Worm (Caenorhabditis elegans) whole organism, late embryonic: ENCODE data around the gene ostb-1.

ENCODE experiments used
- C08G9.2 ChIP-seq: sonication (generic microtip); optimal IDR thresholded peaks from 2 replicates; lab custom pipeline; 2016; ENCODE audit warnings: mild to moderate bottlenecking, missing genetic modification characterization, moderate library complexity, missing compliant biosample characterization
- K02D7.2 ChIP-seq: sonication (generic microtip); optimal IDR thresholded peaks from 2 replicates; lab custom pipeline; 2017; ENCODE audit warnings: mild to moderate bottlenecking, missing genetic modification characterization, missing compliant biosample characterization
- Y22D7AL.16 ChIP-seq: sonication (generic microtip); optimal IDR thresholded peaks from 2 replicates; lab custom pipeline; 2016; ENCODE audit warnings: missing genetic modification characterization, missing compliant biosample characterization
- ceh-18 ChIP-seq: sonication (generic microtip); optimal IDR thresholded peaks from 2 replicates; lab custom pipeline; 2016; ENCODE audit warnings: missing genetic modification characterization, missing compliant biosample characterization
- ceh-19 ChIP-seq: fragments of 200-800 bp; sonication (Bioruptor generic); optimal IDR thresholded peaks from 2 replicates; lab custom pipeline; 2018; ENCODE audit warnings: mild to moderate bottlenecking, missing genetic modification characterization, missing compliant biosample characterization
- ceh-2 ChIP-seq: sonication (generic microtip); optimal IDR thresholded peaks from 2 replicates; lab custom pipeline; 2016; ENCODE audit warnings: missing genotype, missing genetic modification characterization, missing compliant biosample characterization
- ceh-22 ChIP-seq: sonication (generic microtip); optimal IDR thresholded peaks from 2 replicates; lab custom pipeline; 2017; ENCODE audit warnings: missing biosample characterization, missing genetic modification characterization
- ceh-24 ChIP-seq: sonication (generic microtip); optimal IDR thresholded peaks from 2 replicates; lab custom pipeline; 2016; ENCODE audit warnings: mild to moderate bottlenecking, missing genetic modification characterization, missing compliant biosample characterization
- ceh-30 ChIP-seq: fragments of 150-350 bp; optimal IDR thresholded peaks from 2 replicates; lab custom pipeline; 2014; ENCODE audit warnings: missing biosample characterization, missing genetic modification characterization
- ceh-31 ChIP-seq: sonication (generic microtip); optimal IDR thresholded peaks from 2 replicates; lab custom pipeline; 2016; ENCODE audit warnings: missing genetic modification characterization, missing compliant biosample characterization
- ceh-45 ChIP-seq: fragments of 200-800 bp; sonication (Bioruptor generic); IDR thresholded peaks from 2 replicates; pipeline ENCODE4 v1.3.6; 2022; ENCODE audit warnings: missing genetic modification reagents, missing genetic modification characterization, missing compliant biosample characterization
- ceh-48 ChIP-seq: sonication (generic microtip); optimal IDR thresholded peaks from 2 replicates; lab custom pipeline; 2016; ENCODE audit warnings: missing genetic modification characterization, inconsistent platforms, missing compliant biosample characterization
- ceh-9 ChIP-seq: sonication (generic microtip); optimal IDR thresholded peaks from 2 replicates; lab custom pipeline; 2016; ENCODE audit warnings: mild to moderate bottlenecking, missing genetic modification characterization, inconsistent platforms, missing compliant biosample characterization
- dmd-4 ChIP-seq: sonication (generic microtip); optimal IDR thresholded peaks from 2 replicates; lab custom pipeline; 2016; ENCODE audit warnings: borderline replicate concordance, missing genetic modification characterization, missing compliant biosample characterization
- dve-1 ChIP-seq: sonication (generic microtip); optimal IDR thresholded peaks from 2 replicates; lab custom pipeline; 2017; ENCODE audit warnings: antibody characterized with exemption, mild to moderate bottlenecking, missing genetic modification characterization, missing compliant biosample characterization
- elt-2 ChIP-seq: sonication (generic microtip); optimal IDR thresholded peaks from 2 replicates; lab custom pipeline; 2016; ENCODE audit warnings: missing genetic modification reagents, missing genetic modification characterization, missing compliant biosample characterization
- elt-4 ChIP-seq: sonication (generic microtip); optimal IDR thresholded peaks from 2 replicates; lab custom pipeline; 2016; ENCODE audit warnings: missing genetic modification characterization, missing compliant biosample characterization
- ets-4 ChIP-seq: sonication (generic microtip); optimal IDR thresholded peaks from 2 replicates; lab custom pipeline; 2016; ENCODE audit warnings: missing genetic modification characterization, missing compliant biosample characterization
- fkh-10 ChIP-seq: fragments of 150-350 bp; optimal IDR thresholded peaks from 2 replicates; lab custom pipeline; 2014; ENCODE audit warnings: missing biosample characterization, missing genetic modification reagents, missing genetic modification characterization
- fkh-6 ChIP-seq: sonication (generic microtip); optimal IDR thresholded peaks from 2 replicates; lab custom pipeline; 2016; ENCODE audit warnings: missing genetic modification characterization, missing compliant biosample characterization
- gmeb-2 ChIP-seq: sonication (generic microtip); optimal IDR thresholded peaks from 2 replicates; lab custom pipeline; 2016; ENCODE audit warnings: missing genetic modification characterization, inconsistent platforms, missing compliant biosample characterization
- hlh-6 ChIP-seq: sonication (generic microtip); optimal IDR thresholded peaks from 2 replicates; lab custom pipeline; 2016; ENCODE audit warnings: missing genotype, missing genetic modification characterization, missing compliant biosample characterization
- lim-6 ChIP-seq: sonication (generic microtip); optimal IDR thresholded peaks from 2 replicates; lab custom pipeline; 2016; ENCODE audit warnings: missing genetic modification characterization, missing compliant biosample characterization
- lin-11 ChIP-seq: fragments of 200-800 bp; sonication (Bioruptor generic); optimal IDR thresholded peaks from 2 replicates; lab custom pipeline; 2018; ENCODE audit warnings: mild to moderate bottlenecking, missing genetic modification characterization, missing compliant biosample characterization
- nfya-1 ChIP-seq: sonication (generic microtip); optimal IDR thresholded peaks from 2 replicates; lab custom pipeline; 2017; ENCODE audit warnings: missing genetic modification characterization, mild to moderate bottlenecking, missing compliant biosample characterization, antibody characterized with exemption, moderate library complexity
- pag-3 ChIP-seq: sonication (generic microtip); optimal IDR thresholded peaks from 2 replicates; lab custom pipeline; 2016; ENCODE audit warnings: missing compliant biosample characterization, missing genetic modification characterization, borderline replicate concordance
- pat-9 ChIP-seq: fragments of 200-800 bp; sonication (Bioruptor generic); optimal IDR thresholded peaks from 2 replicates; lab custom pipeline; 2018; ENCODE audit warnings: mild to moderate bottlenecking, missing genetic modification characterization, moderate library complexity, missing compliant biosample characterization
- pha-2 ChIP-seq: sonication (generic microtip); optimal IDR thresholded peaks from 2 replicates; lab custom pipeline; 2017; ENCODE audit warnings: mild to moderate bottlenecking, missing genetic modification characterization, missing compliant biosample characterization
- sdc-2 ChIP-seq: sonication (generic microtip); optimal IDR thresholded peaks from 2 replicates; lab custom pipeline; 2016; ENCODE audit warnings: missing genotype, missing genetic modification characterization, missing compliant biosample characterization
- sox-4 ChIP-seq: sonication (generic microtip); optimal IDR thresholded peaks from 2 replicates; lab custom pipeline; 2017; ENCODE audit warnings: mild to moderate bottlenecking, missing genetic modification characterization, inconsistent platforms, missing compliant biosample characterization
- tbx-7 ChIP-seq: sonication (generic microtip); optimal IDR thresholded peaks from 2 replicates; lab custom pipeline; 2016; ENCODE audit warnings: missing genotype, missing genetic modification characterization, missing compliant biosample characterization
- ttx-3 ChIP-seq: sonication (generic microtip); optimal IDR thresholded peaks from 2 replicates; lab custom pipeline; 2016; ENCODE audit warnings: missing genetic modification reagents, missing genetic modification characterization, missing compliant biosample characterization
- unc-3 ChIP-seq, 2 experiments: fragments of 200-800 bp in 1 of 2; sonication (Bioruptor generic) in 1 of 2; sonication (generic microtip) in 1 of 2; conservative IDR thresholded peaks in 1 of 2; optimal IDR thresholded peaks in 1 of 2; 2 replicates each; pipeline versions ENCODE4 v1.3.6 to Lab custom; 2016 to 2022; ENCODE audit warnings: missing compliant biosample characterization in 2 of 2, missing genetic modification characterization in 2 of 2, missing genetic modification reagents in 1 of 2
- unc-42 ChIP-seq: sonication (generic microtip); optimal IDR thresholded peaks from 2 replicates; lab custom pipeline; 2016; ENCODE audit warnings: missing genotype, missing genetic modification characterization, missing compliant biosample characterization
- unc-55 ChIP-seq: sonication (generic microtip); optimal IDR thresholded peaks from 2 replicates; lab custom pipeline; 2017; ENCODE audit warnings: missing biosample characterization, missing genetic modification reagents, missing genetic modification characterization
- unc-86 ChIP-seq: sonication (generic microtip); optimal IDR thresholded peaks from 2 replicates; lab custom pipeline; 2016; ENCODE audit warnings: missing genetic modification characterization, missing compliant biosample characterization
- ztf-16 ChIP-seq: sonication (generic microtip); optimal IDR thresholded peaks from 2 replicates; lab custom pipeline; 2017; ENCODE audit warnings: missing genetic modification characterization, missing compliant biosample characterization

The ostb-1 gene

DNA sequence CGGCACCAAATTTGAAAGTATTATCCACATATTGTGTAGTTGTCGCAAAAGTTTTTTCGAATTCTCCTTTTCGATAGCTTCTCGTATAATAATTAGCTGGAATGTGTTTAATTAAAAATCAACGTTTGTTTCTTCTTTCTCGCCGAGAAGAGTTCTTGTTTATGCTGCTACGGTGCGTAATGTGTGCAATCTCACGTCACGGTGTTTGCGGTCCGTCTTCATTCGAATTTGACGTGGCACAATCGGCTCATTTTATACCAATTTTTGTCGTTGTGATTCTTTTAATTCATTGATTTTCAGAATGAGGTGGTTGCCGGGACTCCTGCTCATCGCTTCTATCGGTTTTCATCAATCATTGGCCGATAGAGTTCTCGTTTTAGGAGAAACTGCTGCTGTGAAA lies at the start of gene ostb-1:
ostb-1 (plus strand) TSS at position 301 of the 400 bp plus-strand sequence.
- TF ChIP-seq dve-1 (tag; lab: Kevin White, UChicago): no peak
- TF ChIP-seq sdc-2 (tag; lab: Kevin White, UChicago): no peak
- no peak for TF ChIP-seq dmd-4
- TF ChIP-seq ceh-9: no peak
- TF ChIP-seq nfya-1 (tag; lab: Kevin White, UChicago): peak; percentile 12
- no peak for TF ChIP-seq ceh-2
- peak; percentile 15 for TF ChIP-seq elt-2 (tag; lab: Kevin White, UChicago)

DNA sequence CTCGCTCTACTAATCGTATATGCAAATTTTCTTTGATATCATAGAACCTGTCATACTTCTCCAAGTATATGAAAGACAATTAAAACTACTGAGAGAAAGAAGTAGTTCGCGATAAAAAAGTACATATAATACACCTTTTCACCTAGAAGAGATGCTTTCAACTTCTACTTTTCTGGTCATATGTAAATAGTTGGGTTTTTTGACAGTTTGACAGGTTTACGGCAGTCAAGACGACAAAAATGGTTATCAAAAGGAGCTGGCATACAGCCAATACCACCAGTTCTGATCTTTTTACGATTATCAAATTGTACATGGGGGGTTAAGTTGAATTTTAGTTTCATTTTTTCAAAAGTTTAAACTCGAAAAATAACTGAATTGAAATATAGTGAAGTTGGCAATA lies 49.4 kb upstream of the ostb-1 start:
- TF ChIP-seq tbx-7 (no peak), fkh-6 (no peak), ceh-30 (no peak), unc-55 (GFP tag; lab: Kevin White, UChicago) (no peak), ceh-2 (no peak), pat-9 (no peak), gmeb-2 (no peak), dmd-4 (no peak), ceh-24 (tag; lab: Kevin White, UChicago) (no peak), pha-2 (no peak), lim-6 (tag; lab: Kevin White, UChicago) (no peak), unc-86 (no peak), fkh-10 (GFP tag; lab: Kevin White, UChicago) (no peak), hlh-6 (tag; lab: Kevin White, UChicago) (no peak), ceh-9 (no peak), sdc-2 (tag; lab: Kevin White, UChicago) (no peak), Y22D7AL.16 (no peak)
- TF ChIP-seq, all 69 proteins: peak for 0

DNA sequence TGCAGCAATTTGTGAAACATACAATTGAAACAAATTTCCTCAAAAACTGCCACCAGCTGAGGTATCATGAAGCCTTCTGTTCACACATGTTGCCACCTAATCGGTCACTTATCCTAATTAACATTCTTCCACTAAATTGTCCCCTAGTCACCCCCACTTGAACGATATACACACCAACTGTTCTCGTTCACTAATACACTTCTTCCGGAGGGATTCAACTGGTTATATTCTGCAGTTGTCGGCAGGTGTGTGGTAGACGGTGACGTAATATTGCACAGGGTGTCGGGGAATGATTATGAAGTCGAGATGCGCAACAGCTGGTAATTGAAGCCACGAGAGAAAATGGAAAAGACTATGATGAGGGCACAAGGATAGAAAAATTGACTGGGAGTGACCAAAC lies 48.9 kb upstream of the ostb-1 start:
- TF ChIP-seq ceh-31 (peak; percentile 23), unc-86 (no peak), unc-55 (GFP tag; lab: Kevin White, UChicago) (peak; percentile 15), ceh-22 (no peak)

DNA sequence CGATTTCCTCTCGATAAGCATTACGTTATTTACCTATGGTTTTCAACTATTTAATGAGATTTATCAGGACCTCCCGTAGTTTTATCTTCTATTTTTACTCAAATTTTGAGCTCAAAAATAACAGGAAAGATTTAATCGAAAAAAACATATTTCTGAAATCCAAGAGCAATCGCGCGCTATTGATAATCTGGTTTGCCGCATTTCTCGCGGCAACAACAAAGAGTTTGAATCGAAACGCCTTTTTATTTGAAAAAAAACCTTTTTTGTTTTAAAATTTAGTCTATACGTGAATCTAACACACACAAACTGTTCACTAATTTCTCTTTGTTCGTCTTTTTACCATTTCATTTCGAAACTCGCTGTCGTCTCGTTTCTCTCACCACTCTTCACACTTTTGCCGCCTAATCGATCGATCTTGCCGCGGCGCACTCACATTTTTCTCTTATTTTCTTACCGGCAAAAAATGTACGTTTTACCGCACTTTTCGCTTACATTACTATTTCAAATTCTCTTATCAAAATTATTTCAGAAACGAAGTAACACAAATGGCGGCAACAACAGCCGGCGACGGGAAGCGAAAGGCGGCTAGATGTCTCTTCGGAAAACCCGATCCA lies 48.0 kb upstream of the ostb-1 start, which contains the start of gene cki-2:
cki-2 (plus strand) TSS at position 337 of the 614 bp plus-strand sequence.
- TF ChIP-seq Y22D7AL.16 (no peak), nfya-1 (tag; lab: Kevin White, UChicago) (no peak), ets-4 (tag; lab: Kevin White, UChicago) (no peak), unc-42 (tag; lab: Kevin White, UChicago) (peak; percentile 38), ceh-45 (GFP tag; lab: Robert Waterston, UW) (no peak), lin-11 (no peak), dmd-4 (no peak)

DNA sequence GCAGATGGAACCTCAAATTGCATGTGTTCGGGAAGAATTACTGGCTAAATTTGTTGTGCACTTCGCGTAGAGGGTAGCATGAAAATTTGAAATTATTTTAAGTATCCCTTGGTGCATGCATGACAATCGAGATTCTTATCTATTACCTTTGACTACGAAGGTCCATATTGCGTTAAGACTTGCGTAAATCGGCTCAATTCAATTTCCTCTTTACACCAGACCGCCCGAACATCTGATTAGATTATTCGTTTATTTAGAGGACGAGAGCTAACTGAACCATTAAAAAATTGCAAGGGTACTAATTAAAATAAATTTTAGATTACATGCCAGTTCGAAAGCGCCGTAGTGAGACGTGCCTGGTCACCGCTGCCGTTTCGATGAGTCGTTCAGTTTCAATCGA lies 46.7 kb upstream of the ostb-1 start:
- TF ChIP-seq pha-2: no peak
- peak; percentile 68 for TF ChIP-seq unc-42 (tag; lab: Kevin White, UChicago)
- TF ChIP-seq gmeb-2: no peak
- peak; percentile 19 for TF ChIP-seq elt-2 (tag; lab: Kevin White, UChicago)
- TF ChIP-seq Y22D7AL.16: no peak
- TF ChIP-seq ztf-16 (tag; lab: Kevin White, UChicago): no peak

DNA sequence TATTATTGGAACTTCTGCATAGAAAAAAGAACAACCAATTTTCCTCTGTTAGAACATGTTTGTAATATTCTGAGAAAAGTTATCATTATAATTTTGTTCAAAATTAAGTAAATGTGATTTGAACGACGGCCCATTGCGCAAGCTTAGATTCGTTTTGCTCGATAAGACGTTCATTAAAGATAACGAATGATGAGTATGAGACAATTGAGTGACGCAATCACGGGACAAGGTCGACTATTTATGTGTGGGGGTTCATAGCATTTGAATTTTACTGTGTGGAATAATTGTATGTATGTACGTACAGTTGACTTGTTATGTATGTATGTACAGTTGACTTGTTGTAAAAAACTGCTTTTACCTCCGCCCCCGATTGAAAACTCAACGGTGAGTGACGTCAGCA lies 44.9 kb upstream of the ostb-1 start:
- TF ChIP-seq elt-2 (tag; lab: Kevin White, UChicago): peak; percentile 91
- no peak for TF ChIP-seq elt-4

DNA sequence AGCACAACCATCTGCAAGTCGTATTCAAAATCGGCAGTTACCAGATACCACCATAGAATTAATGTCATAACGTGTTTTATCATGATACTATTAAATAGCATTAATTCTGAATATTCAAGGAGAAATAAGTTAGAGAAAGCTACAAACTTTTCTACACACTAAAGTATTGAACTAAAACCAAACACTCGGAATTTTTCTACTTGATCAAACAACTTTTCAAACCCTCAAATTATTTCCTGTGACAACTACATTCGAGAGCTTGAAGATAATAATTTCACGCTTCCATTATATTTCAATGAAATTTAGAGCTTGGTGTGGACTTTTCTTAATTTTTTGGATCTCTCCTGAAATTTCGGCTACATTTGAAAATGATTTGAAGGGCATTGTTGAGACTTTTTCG lies 41.9 kb upstream of the ostb-1 start, which contains the start of gene irld-47:
irld-47 (minus strand) TSS at position 101 of the 400 bp plus-strand sequence.
- no peak for TF ChIP-seq lin-11
- no peak for TF ChIP-seq ceh-18 (tag; lab: Kevin White, UChicago)
- TF ChIP-seq K02D7.2 (tag; lab: Kevin White, UChicago): no peak
- TF ChIP-seq pag-3 (tag; lab: Kevin White, UChicago): no peak
- TF ChIP-seq ceh-19: no peak
- no peak for TF ChIP-seq ttx-3 (tag; lab: Kevin White, UChicago)
- no peak for TF ChIP-seq unc-3 (GFP tag; conservative IDR thresholded peaks at IDR 0.05; lab: Robert Waterston, UW)
- no peak for TF ChIP-seq unc-3 (tag; optimal IDR thresholded peaks at IDR 0.05; lab: Kevin White, UChicago)
- TF ChIP-seq sox-4 (tag; lab: Kevin White, UChicago): no peak
- no peak for TF ChIP-seq C08G9.2
- TF ChIP-seq ztf-16 (tag; lab: Kevin White, UChicago): no peak
- TF ChIP-seq ceh-48: no peak
